Worm (Caenorhabditis elegans): ENCODE measurements around the gene F57C12.2.

F57C12.2 gene

ce11 chrX:542807-543206, 8.4 kb downstream of the F57C12.2 start, which contains the start of gene F28C10.1:
F28C10.1 (plus strand) TSS chrX:543107.
- TF ChIP-seq ztf-29 (GFP tag; IDR thresholded peaks at IDR 0.05) = no peak
- no peak for TF ChIP-seq klf-2 (GFP tag; conservative IDR thresholded peaks at IDR 0.05)
- no peak for TF ChIP-seq cog-1 (tag; optimal IDR thresholded peaks at IDR 0.05)
- no peak for TF ChIP-seq tab-1 (GFP tag; IDR thresholded peaks at IDR 0.05)
- no peak for TF ChIP-seq ref-1 (GFP tag; conservative IDR thresholded peaks at IDR 0.05)

- TF ChIP-seq T22C8.4 (GFP tag; IDR thresholded peaks at IDR 0.05) (no peak), ref-1 (GFP tag; conservative IDR thresholded peaks at IDR 0.05) (no peak), klf-2 (GFP tag; conservative IDR thresholded peaks at IDR 0.05) (no peak), ztf-23 (GFP tag; IDR thresholded peaks at IDR 0.05) (no peak), ztf-29 (GFP tag; IDR thresholded peaks at IDR 0.05) (no peak), tab-1 (GFP tag; IDR thresholded peaks at IDR 0.05) (no peak)
Measured at ce11 chrX:538083-538482, 13.1 kb downstream of the F57C12.2 start.

ce11 chrX:536365-536764, 14.8 kb downstream of the F57C12.2 start:
- TF ChIP-seq klf-2 (GFP tag; conservative IDR thresholded peaks at IDR 0.05) (no peak), ztf-23 (GFP tag; IDR thresholded peaks at IDR 0.05) (no peak), ref-1 (GFP tag; conservative IDR thresholded peaks at IDR 0.05) (no peak), cog-1 (tag; optimal IDR thresholded peaks at IDR 0.05) (no peak), tab-1 (GFP tag; IDR thresholded peaks at IDR 0.05) (no peak), T22C8.4 (GFP tag; IDR thresholded peaks at IDR 0.05) (no peak), med-1 (GFP tag; optimal IDR thresholded peaks at IDR 0.05; ENCODE audit: insufficient read depth) (no peak), ztf-29 (GFP tag; IDR thresholded peaks at IDR 0.05) (no peak), flt-1 (GFP tag; IDR thresholded peaks at IDR 0.05) (no peak)

DNA sequence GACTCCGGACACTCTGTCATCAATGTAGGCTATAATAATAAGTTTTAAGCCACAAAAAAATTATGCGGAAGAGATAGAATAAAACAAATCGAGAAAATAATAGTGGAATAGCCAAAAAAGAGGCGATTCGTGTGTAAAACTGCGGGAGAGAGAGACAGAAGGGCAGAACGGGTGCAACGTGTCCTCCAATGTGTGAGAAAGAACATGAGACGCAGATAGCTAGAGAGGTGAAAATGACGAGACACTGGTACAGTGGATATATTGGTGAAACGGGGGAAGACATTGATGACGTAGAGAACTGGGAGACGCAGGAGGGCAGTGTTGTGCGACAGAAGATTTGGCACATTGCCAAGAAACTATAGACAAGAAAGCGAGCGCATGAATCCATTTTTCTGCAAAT, 15.5 kb downstream of the F57C12.2 start, which contains the start of gene F28C10.3:
Gene F28C10.3, minus strand, starts transcription at position 101 of the 400 bp plus-strand sequence.
- TF ChIP-seq ref-1 (GFP tag; conservative IDR thresholded peaks at IDR 0.05) = no peak
- peak; percentile 68 for TF ChIP-seq cog-1 (tag; optimal IDR thresholded peaks at IDR 0.05)
- 0 out of 2 replicates have a peak, but pooled peaks have one; percentile 36 for TF ChIP-seq ztf-23 (GFP tag; IDR thresholded peaks at IDR 0.05)
- no peak for TF ChIP-seq med-1 (GFP tag; optimal IDR thresholded peaks at IDR 0.05; ENCODE audit: insufficient read depth)

ce11 chrX:530909-531308, 20.3 kb downstream of the F57C12.2 start, which contains the start of gene B0310.6:
B0310.6 (minus strand) TSS chrX:531009.
- no peak for TF ChIP-seq tab-1 (GFP tag; IDR thresholded peaks at IDR 0.05)
- no peak for TF ChIP-seq ref-1 (GFP tag; conservative IDR thresholded peaks at IDR 0.05)
- TF ChIP-seq ztf-29 (GFP tag; IDR thresholded peaks at IDR 0.05) = no peak
- TF ChIP-seq med-1 (GFP tag; optimal IDR thresholded peaks at IDR 0.05; ENCODE audit: insufficient read depth) = no peak
- no peak for TF ChIP-seq cog-1 (tag; optimal IDR thresholded peaks at IDR 0.05)
- TF ChIP-seq ztf-23 (GFP tag; IDR thresholded peaks at IDR 0.05) = no peak
- TF ChIP-seq klf-2 (GFP tag; conservative IDR thresholded peaks at IDR 0.05) = no peak
- no peak for TF ChIP-seq T22C8.4 (GFP tag; IDR thresholded peaks at IDR 0.05)
- TF ChIP-seq flt-1 (GFP tag; IDR thresholded peaks at IDR 0.05) = no peak

- TF ChIP-seq med-1 (GFP tag; optimal IDR thresholded peaks at IDR 0.05; ENCODE audit: insufficient read depth) = no peak
- TF ChIP-seq ref-1 (GFP tag; conservative IDR thresholded peaks at IDR 0.05) = no peak
- no peak for TF ChIP-seq tab-1 (GFP tag; IDR thresholded peaks at IDR 0.05)
- TF ChIP-seq T22C8.4 (GFP tag; IDR thresholded peaks at IDR 0.05) = no peak
- TF ChIP-seq ztf-29 (GFP tag; IDR thresholded peaks at IDR 0.05) = no peak
- no peak for TF ChIP-seq cog-1 (tag; optimal IDR thresholded peaks at IDR 0.05)
- TF ChIP-seq flt-1 (GFP tag; IDR thresholded peaks at IDR 0.05) = no peak
- no peak for TF ChIP-seq ztf-23 (GFP tag; IDR thresholded peaks at IDR 0.05)
- TF ChIP-seq klf-2 (GFP tag; conservative IDR thresholded peaks at IDR 0.05) = no peak
Measured at ce11 chrX:530011-530410, 21.2 kb downstream of the F57C12.2 start, which contains the start of gene ugt-46. ugt-46 (minus strand) TSS chrX:530289.

- TF ChIP-seq ztf-23 (GFP tag; IDR thresholded peaks at IDR 0.05) (no peak), flt-1 (GFP tag; IDR thresholded peaks at IDR 0.05) (no peak), med-1 (GFP tag; optimal IDR thresholded peaks at IDR 0.05; ENCODE audit: insufficient read depth) (no peak), ref-1 (GFP tag; conservative IDR thresholded peaks at IDR 0.05) (no peak), cog-1 (tag; optimal IDR thresholded peaks at IDR 0.05) (no peak), ztf-29 (GFP tag; IDR thresholded peaks at IDR 0.05) (no peak), T22C8.4 (GFP tag; IDR thresholded peaks at IDR 0.05) (no peak), klf-2 (GFP tag; conservative IDR thresholded peaks at IDR 0.05) (no peak), tab-1 (GFP tag; IDR thresholded peaks at IDR 0.05) (no peak)
Measured at ce11 chrX:529386-529785, 21.8 kb downstream of the F57C12.2 start.

DNA sequence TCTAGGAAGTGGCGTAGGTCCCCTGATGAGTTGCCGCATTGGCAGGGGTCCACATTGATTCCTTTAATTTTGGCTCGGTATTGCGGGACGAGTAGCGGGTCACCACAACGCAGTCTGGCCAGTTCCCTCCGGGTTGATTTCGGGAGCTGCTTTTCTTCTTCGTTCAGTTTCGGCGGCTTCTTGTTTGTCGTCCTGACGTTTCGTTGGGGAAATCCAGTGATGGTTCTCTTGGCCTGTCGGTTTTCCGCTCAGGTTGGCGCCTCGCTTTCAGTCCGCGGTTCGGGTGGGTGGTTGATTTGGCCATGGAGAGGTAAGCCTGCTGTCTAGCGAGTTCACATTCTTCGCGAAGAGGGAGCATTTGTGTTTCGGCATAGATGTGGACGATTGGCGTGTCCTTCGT, 22.4 kb downstream of the F57C12.2 start:
- no peak for TF ChIP-seq ref-1 (GFP tag; conservative IDR thresholded peaks at IDR 0.05)

DNA sequence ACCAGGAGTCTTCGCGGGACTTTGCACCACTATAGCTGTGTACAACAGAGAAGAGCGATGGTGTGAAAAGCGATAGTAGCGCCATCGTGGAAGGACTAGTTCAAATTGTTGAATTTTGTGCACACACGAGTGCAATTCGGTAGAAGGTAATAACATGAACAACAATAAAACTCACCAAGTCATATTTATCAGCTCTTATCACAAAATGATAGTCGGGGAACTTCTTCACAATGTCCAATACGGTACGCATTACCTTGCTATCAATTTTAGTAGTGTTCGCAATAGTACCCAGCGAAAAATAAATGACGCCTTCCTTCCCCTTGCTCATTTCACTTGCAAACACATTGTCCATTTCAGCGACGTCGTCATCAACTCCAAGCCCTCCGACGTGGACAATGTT, 23.5 kb downstream of the F57C12.2 start:
- TF ChIP-seq flt-1 (GFP tag; IDR thresholded peaks at IDR 0.05) (no peak), klf-2 (GFP tag; conservative IDR thresholded peaks at IDR 0.05) (no peak), ztf-29 (GFP tag; IDR thresholded peaks at IDR 0.05) (no peak)

ce11 chrX:524498-524897, 26.7 kb downstream of the F57C12.2 start:
- TF ChIP-seq med-1 (GFP tag; optimal IDR thresholded peaks at IDR 0.05; ENCODE audit: insufficient read depth) (no peak), cog-1 (tag; optimal IDR thresholded peaks at IDR 0.05) (no peak), ztf-29 (GFP tag; IDR thresholded peaks at IDR 0.05) (no peak), ref-1 (GFP tag; conservative IDR thresholded peaks at IDR 0.05) (no peak), klf-2 (GFP tag; conservative IDR thresholded peaks at IDR 0.05) (no peak), flt-1 (GFP tag; IDR thresholded peaks at IDR 0.05) (no peak), ztf-23 (GFP tag; IDR thresholded peaks at IDR 0.05) (no peak), T22C8.4 (GFP tag; IDR thresholded peaks at IDR 0.05) (no peak), tab-1 (GFP tag; IDR thresholded peaks at IDR 0.05) (no peak)

- no peak for TF ChIP-seq ref-1 (GFP tag; conservative IDR thresholded peaks at IDR 0.05)
- no peak for TF ChIP-seq ztf-23 (GFP tag; IDR thresholded peaks at IDR 0.05)
- no peak for TF ChIP-seq klf-2 (GFP tag; conservative IDR thresholded peaks at IDR 0.05)
- no peak for TF ChIP-seq cog-1 (tag; optimal IDR thresholded peaks at IDR 0.05)
- no peak for TF ChIP-seq med-1 (GFP tag; optimal IDR thresholded peaks at IDR 0.05; ENCODE audit: insufficient read depth)
- TF ChIP-seq T22C8.4 (GFP tag; IDR thresholded peaks at IDR 0.05) = no peak
- no peak for TF ChIP-seq flt-1 (GFP tag; IDR thresholded peaks at IDR 0.05)
- no peak for TF ChIP-seq ztf-29 (GFP tag; IDR thresholded peaks at IDR 0.05)
- no peak for TF ChIP-seq tab-1 (GFP tag; IDR thresholded peaks at IDR 0.05)
Measured at ce11 chrX:520881-521280, 30.3 kb downstream of the F57C12.2 start, which contains the start of gene B0310.3. B0310.3 (minus strand) TSS chrX:520981.

Measured in whole organism, midembryonic.